Worm (Caenorhabditis elegans) whole organism, L3 larva: ENCODE data around the gene F10E9.11.

ENCODE experiments used
- R02D3.7 ChIP-seq: fragments of 150-350 bp; optimal IDR thresholded peaks from 2 replicates; lab custom pipeline; 2014; ENCODE audit warnings: missing biosample characterization, missing genetic modification characterization
- ZK546.5 ChIP-seq: sonication (generic microtip); optimal IDR thresholded peaks from 2 replicates; lab custom pipeline; 2017; ENCODE audit warnings: missing biosample characterization, missing genetic modification characterization
- ama-1 ChIP-seq: fragments of 150-350 bp; optimal IDR thresholded peaks from 2 replicates; lab custom pipeline; 2018
- ceh-16 ChIP-seq: sonication (generic microtip); optimal IDR thresholded peaks from 2 replicates; lab custom pipeline; 2017; ENCODE audit warnings: missing biosample characterization, missing genetic modification characterization
- ceh-28 ChIP-seq: fragments of 150-350 bp; optimal IDR thresholded peaks from 2 replicates; lab custom pipeline; 2014; ENCODE audit warnings: missing biosample characterization, missing genetic modification reagents, missing genetic modification characterization
- ceh-82 ChIP-seq: fragments of 150-350 bp; optimal IDR thresholded peaks from 2 replicates; lab custom pipeline; 2014; ENCODE audit warnings: missing biosample characterization, missing genetic modification characterization
- ceh-9 ChIP-seq: sonication (generic microtip); optimal IDR thresholded peaks from 2 replicates; lab custom pipeline; 2018; ENCODE audit warnings: missing biosample characterization, missing genetic modification characterization
- daf-12 ChIP-seq: fragments of 150-350 bp; optimal IDR thresholded peaks from 2 replicates; lab custom pipeline; 2014; ENCODE audit warnings: missing biosample characterization, missing genetic modification reagents, missing genetic modification characterization
- egl-27 ChIP-seq: sonication (generic microtip); optimal IDR thresholded peaks from 4 replicates; lab custom pipeline; 2017; ENCODE audit warnings: missing biosample characterization, missing genetic modification reagents, missing genetic modification characterization
- egl-5 ChIP-seq: fragments of 150-350 bp; optimal IDR thresholded peaks from 2 replicates; lab custom pipeline; 2017; ENCODE audit warnings: missing biosample characterization, missing genetic modification reagents, missing genetic modification characterization, inconsistent platforms
- elt-1 ChIP-seq: fragments of 150-350 bp; optimal IDR thresholded peaks from 2 replicates; lab custom pipeline; 2014; ENCODE audit warnings: missing biosample characterization, missing genetic modification characterization
- elt-2 ChIP-seq: sonication (generic microtip); optimal IDR thresholded peaks from 2 replicates; lab custom pipeline; 2016; ENCODE audit warnings: missing genetic modification reagents, mild to moderate bottlenecking, missing genetic modification characterization, missing compliant biosample characterization
- eor-1 ChIP-seq, 2 experiments: fragments of 150-350 bp; optimal IDR thresholded peaks; 2 replicates each; lab custom pipeline; 2014 to 2018; ENCODE audit warnings: missing biosample characterization in 2 of 2, missing genetic modification characterization in 2 of 2
- fkh-10 ChIP-seq: sonication (generic microtip); optimal IDR thresholded peaks from 2 replicates; lab custom pipeline; 2017; ENCODE audit warnings: missing biosample characterization, missing genetic modification reagents, missing genetic modification characterization
- fkh-2 ChIP-seq: fragments of 150-350 bp; optimal IDR thresholded peaks from 2 replicates; lab custom pipeline; 2014; ENCODE audit warnings: missing biosample characterization, missing genetic modification reagents, missing genetic modification characterization
- fos-1 ChIP-seq: fragments of 150-350 bp; optimal IDR thresholded peaks from 2 replicates; lab custom pipeline; 2014; ENCODE audit warnings: missing biosample characterization, missing genetic modification characterization
- hmg-11 ChIP-seq: sonication (generic microtip); optimal IDR thresholded peaks from 2 replicates; lab custom pipeline; 2016; ENCODE audit warnings: missing genetic modification characterization, missing compliant biosample characterization
- lin-15B ChIP-seq: fragments of 150-350 bp; optimal IDR thresholded peaks from 2 replicates; lab custom pipeline; 2014; ENCODE audit warnings: missing biosample characterization, missing genetic modification characterization
- lsy-12 ChIP-seq: sonication (generic microtip); optimal IDR thresholded peaks from 2 replicates; lab custom pipeline; 2016; ENCODE audit warnings: mild to moderate bottlenecking, missing genetic modification characterization, missing compliant biosample characterization
- mdl-1 ChIP-seq: fragments of 150-350 bp; optimal IDR thresholded peaks from 2 replicates; lab custom pipeline; 2014; ENCODE audit warnings: missing biosample characterization, missing genetic modification characterization
- mml-1 ChIP-seq: fragments of 150-350 bp; sonication (generic microtip); optimal IDR thresholded peaks from 3 replicates; lab custom pipeline; 2014; ENCODE audit warnings: missing biosample characterization, missing genetic modification characterization
- nhr-11 ChIP-seq: fragments of 150-350 bp; optimal IDR thresholded peaks from 2 replicates; lab custom pipeline; 2014; ENCODE audit warnings: missing biosample characterization, missing genetic modification characterization
- nhr-12 ChIP-seq: fragments of 150-350 bp; optimal IDR thresholded peaks from 2 replicates; lab custom pipeline; 2014; ENCODE audit warnings: missing biosample characterization, missing genetic modification characterization
- nhr-23 ChIP-seq: fragments of 150-350 bp; optimal IDR thresholded peaks from 2 replicates; lab custom pipeline; 2014; ENCODE audit warnings: missing biosample characterization, missing genetic modification reagents, missing genetic modification characterization
- nhr-237 ChIP-seq: fragments of 150-350 bp; optimal IDR thresholded peaks from 2 replicates; lab custom pipeline; 2014; ENCODE audit warnings: missing biosample characterization, missing genetic modification characterization
- nhr-28 ChIP-seq: fragments of 150-350 bp; optimal IDR thresholded peaks from 2 replicates; lab custom pipeline; 2014; ENCODE audit warnings: missing biosample characterization, missing genetic modification characterization
- nhr-43 ChIP-seq: sonication (generic microtip); optimal IDR thresholded peaks from 2 replicates; lab custom pipeline; 2016; ENCODE audit warnings: mild to moderate bottlenecking, missing genetic modification characterization, missing compliant biosample characterization; ENCODE audit not compliant: poor library complexity, severe bottlenecking
- nhr-67 ChIP-seq: fragments of 150-350 bp; optimal IDR thresholded peaks from 2 replicates; lab custom pipeline; 2014; ENCODE audit warnings: missing biosample characterization, missing genetic modification characterization
- nhr-76 ChIP-seq: fragments of 150-350 bp; sonication (generic microtip); optimal IDR thresholded peaks from 5 replicates; lab custom pipeline; 2014; ENCODE audit warnings: missing biosample characterization, missing genetic modification characterization
- nhr-77 ChIP-seq: fragments of 150-350 bp; optimal IDR thresholded peaks from 2 replicates; lab custom pipeline; 2014; ENCODE audit warnings: missing biosample characterization, missing genetic modification characterization
- pha-4 ChIP-seq: fragments of 150-350 bp; optimal IDR thresholded peaks from 2 replicates; lab custom pipeline; 2014; ENCODE audit warnings: missing biosample characterization, missing genetic modification reagents, missing genetic modification characterization
- pqm-1 ChIP-seq: fragments of 150-350 bp; optimal IDR thresholded peaks from 2 replicates; lab custom pipeline; 2017; ENCODE audit warnings: missing biosample characterization, missing genetic modification characterization, inconsistent platforms
- sea-2 ChIP-seq: fragments of 150-350 bp; sonication (generic microtip); optimal IDR thresholded peaks from 4 replicates; lab custom pipeline; 2014; ENCODE audit warnings: missing biosample characterization, missing genetic modification reagents, missing genetic modification characterization
- unc-39 ChIP-seq: sonication (generic microtip); optimal IDR thresholded peaks from 4 replicates; lab custom pipeline; 2017; ENCODE audit warnings: missing biosample characterization, missing genetic modification characterization
- unc-62 ChIP-seq: fragments of 150-350 bp; sonication (generic microtip); optimal IDR thresholded peaks from 4 replicates; lab custom pipeline; 2014; ENCODE audit warnings: missing biosample characterization, missing genetic modification reagents, missing genetic modification characterization
- zag-1 ChIP-seq: fragments of 150-350 bp; optimal IDR thresholded peaks from 2 replicates; lab custom pipeline; 2014; ENCODE audit warnings: missing biosample characterization, missing genetic modification characterization
- ztf-4 ChIP-seq: fragments of 150-350 bp; optimal IDR thresholded peaks from 2 replicates; lab custom pipeline; 2014; ENCODE audit warnings: missing biosample characterization, missing genetic modification characterization

Gene F10E9.11

ce11 chrIII:8281310-8281709 lies 37.8 kb downstream of the F10E9.11 start:
- TF ChIP-seq fkh-10 (GFP tag; lab: Kevin White, UChicago) (no peak), sea-2 (GFP tag; lab: Kevin White, UChicago) (no peak), unc-62 (GFP tag; lab: Kevin White, UChicago) (no peak), ceh-82 (no peak), nhr-76 (tag; lab: Kevin White, UChicago) (no peak), nhr-12 (tag; lab: Kevin White, UChicago) (no peak), lsy-12 (tag; lab: Kevin White, UChicago) (no peak), ama-1 (lab: Kevin White, UChicago) (no peak), lin-15B (tag; lab: Kevin White, UChicago) (no peak), ztf-4 (tag; lab: Kevin White, UChicago) (no peak), nhr-43 (no peak), unc-39 (tag; lab: Kevin White, UChicago) (no peak), nhr-237 (tag; lab: Kevin White, UChicago) (no peak), nhr-23 (tag; lab: Kevin White, UChicago) (no peak), egl-5 (no peak), egl-27 (tag; lab: Kevin White, UChicago) (no peak), mml-1 (tag; lab: Kevin White, UChicago) (no peak), elt-1 (no peak)
- TF ChIP-seq, all 47 proteins: peak for 0

ce11 chrIII:8280352-8280751 lies 38.7 kb downstream of the F10E9.11 start:
- TF ChIP-seq mdl-1 (tag; lab: Kevin White, UChicago), result no peak
- no peak for TF ChIP-seq nhr-67 (tag; lab: Kevin White, UChicago)
- TF ChIP-seq egl-5, result no peak
- TF ChIP-seq pha-4 (tag; lab: Kevin White, UChicago), result no peak
- TF ChIP-seq fos-1 (tag; lab: Kevin White, UChicago), result no peak
- no peak for TF ChIP-seq ceh-16
- TF ChIP-seq nhr-237 (tag; lab: Kevin White, UChicago), result no peak

- no peak for TF ChIP-seq zag-1
- TF ChIP-seq elt-1, result peak; percentile 20
Observed at ce11 chrIII:8279567-8279966, 39.5 kb downstream of the F10E9.11 start.

- no peak for TF ChIP-seq hmg-11 (tag; lab: Kevin White, UChicago)
- no peak for TF ChIP-seq elt-1
- no peak for TF ChIP-seq egl-27 (tag; lab: Kevin White, UChicago)
Observed at ce11 chrIII:8278801-8279200, 40.3 kb downstream of the F10E9.11 start, which contains the start of gene mig-10. mig-10 (plus strand) TSS chrIII:8279101.

- TF ChIP-seq sea-2 (GFP tag; lab: Kevin White, UChicago) (no peak), elt-1 (no peak), nhr-237 (tag; lab: Kevin White, UChicago) (no peak), elt-2 (tag; lab: Kevin White, UChicago) (peak; percentile 6)
Observed at ce11 chrIII:8275871-8276270, 43.2 kb downstream of the F10E9.11 start, which contains the start of gene clec-160. clec-160 (minus strand) TSS chrIII:8275971.

- TF ChIP-seq unc-62 (GFP tag; lab: Kevin White, UChicago), result no peak
- TF ChIP-seq pha-4 (tag; lab: Kevin White, UChicago), result no peak
- TF ChIP-seq fkh-2 (tag; lab: Kevin White, UChicago), result no peak
- no peak for TF ChIP-seq daf-12
- TF ChIP-seq ZK546.5, result no peak
- TF ChIP-seq nhr-12 (tag; lab: Kevin White, UChicago), result no peak
- TF ChIP-seq hmg-11 (tag; lab: Kevin White, UChicago), result no peak
- no peak for TF ChIP-seq eor-1 (tag; optimal IDR thresholded peaks at IDR 0.05; lab: Kevin White, UChicago)
- no peak for TF ChIP-seq fos-1 (tag; lab: Kevin White, UChicago)
- no peak for TF ChIP-seq fkh-10 (GFP tag; lab: Kevin White, UChicago)
- no peak for TF ChIP-seq ceh-9
- no peak for TF ChIP-seq nhr-28 (tag; lab: Kevin White, UChicago)
- TF ChIP-seq nhr-11 (tag; lab: Kevin White, UChicago), result no peak
- no peak for TF ChIP-seq nhr-77 (tag; lab: Kevin White, UChicago)
- TF ChIP-seq pqm-1, result no peak
- no peak for TF ChIP-seq R02D3.7 (tag; lab: Kevin White, UChicago)
- TF ChIP-seq ceh-28 (tag; lab: Kevin White, UChicago), result no peak
Observed at ce11 chrIII:8271676-8272225, 47.3 kb downstream of the F10E9.11 start, which contains the start of the genes mps-4 and F09G8.10. mps-4 (minus strand) TSS chrIII:8271776. F09G8.10 (minus strand) TSS chrIII:8272175.
